Worm (Caenorhabditis elegans) whole organism, midembryonic: ENCODE results near the gene B0035.22.

Experiments used
- T22C8.4 ChIP-seq: fragments of 200-800 bp; sonication (Bioruptor generic); IDR thresholded peaks from 2 replicates; pipeline ENCODE4 v1.3.6; 2022; ENCODE audit warnings: missing genetic modification characterization, missing compliant biosample characterization
- cog-1 ChIP-seq: sonication (generic microtip); optimal IDR thresholded peaks from 2 replicates; lab custom pipeline; 2016; ENCODE audit warnings: missing genetic modification characterization, missing compliant biosample characterization
- flt-1 ChIP-seq: fragments of 200-800 bp; sonication (Bioruptor generic); IDR thresholded peaks from 2 replicates; pipeline ENCODE4 v1.3.6; 2022; ENCODE audit warnings: missing genetic modification characterization, missing compliant biosample characterization
- klf-2 ChIP-seq: fragments of 200-800 bp; sonication (Bioruptor generic); conservative IDR thresholded peaks from 2 replicates; pipeline ENCODE4 v1.3.6; 2022; ENCODE audit warnings: missing genetic modification reagents, missing genetic modification characterization, missing compliant biosample characterization
- med-1 ChIP-seq: sonication (generic microtip); optimal IDR thresholded peaks from 2 replicates; lab custom pipeline; 2017; ENCODE audit warnings: missing genetic modification characterization, mild to moderate bottlenecking, missing compliant biosample characterization, antibody characterized with exemption, missing genetic modification reagents; ENCODE audit not compliant: insufficient read depth
- ref-1 ChIP-seq: fragments of 200-800 bp; sonication (Bioruptor generic); conservative IDR thresholded peaks from 2 replicates; pipeline ENCODE4 v1.3.6; 2022; ENCODE audit warnings: missing genetic modification reagents, missing genetic modification characterization, missing compliant biosample characterization
- tab-1 ChIP-seq: fragments of 200-800 bp; sonication (Bioruptor generic); IDR thresholded peaks from 2 replicates; pipeline ENCODE4 v1.3.6; 2022; ENCODE audit warnings: missing genetic modification characterization, missing compliant biosample characterization
- ztf-23 ChIP-seq: fragments of 200-800 bp; sonication (Bioruptor generic); IDR thresholded peaks from 2 replicates; pipeline ENCODE4 v1.3.6; 2022; ENCODE audit warnings: missing genetic modification reagents, missing genetic modification characterization, missing compliant biosample characterization
- ztf-29 ChIP-seq: fragments of 200-800 bp; sonication (Bioruptor generic); IDR thresholded peaks from 2 replicates; pipeline ENCODE4 v1.3.6; 2022; ENCODE audit warnings: missing genetic modification reagents, missing genetic modification characterization, missing compliant biosample characterization

B0035.22 gene

DNA sequence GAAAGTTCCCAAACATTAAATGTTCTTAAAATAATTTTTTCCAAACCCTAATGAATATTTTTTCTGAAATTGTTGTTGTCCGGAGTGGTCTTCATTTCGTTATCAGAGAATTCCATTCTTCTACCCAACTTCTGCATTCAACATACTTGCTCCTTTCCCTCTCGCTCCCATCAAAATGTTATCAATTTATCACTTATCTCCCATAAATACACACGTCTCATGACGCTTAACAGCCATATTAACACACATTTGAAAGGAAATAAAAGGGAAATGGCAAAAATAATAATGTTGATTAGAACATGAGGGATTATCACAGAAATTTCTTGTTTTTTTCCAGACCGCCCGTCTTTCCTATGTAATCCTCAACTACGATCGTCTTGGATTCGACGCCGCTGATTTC is 26.0 kb upstream of the B0035.22 start:
- no peak for TF ChIP-seq tab-1 (GFP tag; lab: Robert Waterston, UW)
- no peak for TF ChIP-seq ref-1
- TF ChIP-seq flt-1: no peak
- no peak for TF ChIP-seq ztf-23
- TF ChIP-seq cog-1: no peak
- TF ChIP-seq ztf-29 (GFP tag; lab: Robert Waterston, UW): no peak
- TF ChIP-seq klf-2 (GFP tag; lab: Robert Waterston, UW): no peak
- no peak for TF ChIP-seq med-1 (GFP tag; lab: Kevin White, UChicago)
- TF ChIP-seq T22C8.4 (GFP tag; lab: Robert Waterston, UW): no peak

DNA sequence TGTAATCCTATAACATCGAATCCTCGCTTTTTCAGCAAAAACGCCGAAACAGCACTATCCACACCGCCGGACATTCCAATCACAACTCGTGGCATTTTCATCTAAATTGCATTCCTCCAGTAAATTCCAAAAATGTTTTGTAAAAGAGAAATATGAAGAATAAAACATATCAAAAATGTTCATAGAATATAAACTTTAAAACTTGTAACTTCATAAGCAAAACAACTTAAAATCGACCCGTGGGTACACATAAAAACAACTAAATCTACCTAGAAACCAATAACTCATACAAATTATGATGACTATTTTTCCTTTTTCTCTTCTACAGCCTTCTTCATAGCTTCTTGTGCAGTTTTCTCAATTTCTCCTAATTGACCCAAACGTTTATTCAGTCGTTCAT is 18.2 kb upstream of the B0035.22 start, which contains the start of gene mttu-1:
mttu-1 (minus strand) TSS at position 101 of the 400 bp plus-strand sequence.
- TF ChIP-seq ref-1 (no peak), med-1 (GFP tag; lab: Kevin White, UChicago) (no peak), ztf-29 (GFP tag; lab: Robert Waterston, UW) (no peak), tab-1 (GFP tag; lab: Robert Waterston, UW) (no peak), ztf-23 (no peak), cog-1 (no peak)

DNA sequence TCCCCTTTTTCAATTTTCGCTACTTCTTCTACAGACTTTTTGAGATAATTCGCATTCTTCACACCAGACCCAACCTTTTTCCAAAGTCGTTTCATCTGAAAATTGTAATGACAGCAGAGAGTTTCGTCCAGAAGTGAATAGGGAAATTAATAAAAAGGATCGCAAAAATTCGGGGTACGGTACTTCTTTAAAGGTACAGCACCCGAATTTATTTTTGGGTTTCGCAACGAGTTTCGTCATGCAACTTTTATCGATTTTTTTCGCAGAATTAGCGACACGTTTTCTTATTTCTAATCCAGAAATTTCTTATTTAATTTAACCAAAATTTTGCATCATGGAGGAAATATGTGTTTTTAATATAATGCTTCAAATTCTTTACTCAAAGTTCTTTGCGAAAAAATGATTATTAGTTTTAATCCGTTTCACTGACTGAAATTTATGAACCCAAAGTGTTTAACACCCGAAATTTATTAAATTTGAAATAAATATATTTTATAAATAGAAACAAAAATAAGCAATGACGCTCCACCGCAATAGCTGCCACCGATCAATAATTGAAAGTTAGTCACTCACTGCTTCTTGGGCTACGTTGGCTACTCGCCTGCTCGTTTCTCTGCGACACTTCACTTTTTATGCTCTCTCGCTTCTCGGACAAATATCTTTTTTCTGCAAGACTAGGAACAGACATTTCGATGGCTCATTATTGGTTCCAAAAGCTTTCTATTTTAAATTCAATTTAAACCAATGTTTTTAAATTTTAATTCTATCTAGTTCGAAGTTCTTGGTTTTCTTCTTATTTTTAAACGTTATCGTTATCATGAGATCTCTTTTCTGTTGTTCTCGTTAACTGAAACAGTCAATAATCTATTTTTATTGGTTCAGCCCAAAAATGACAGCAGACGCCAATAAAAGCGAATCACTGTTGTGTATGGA is 16.5 kb upstream of the B0035.22 start, which contains the start of the genes B0035.15 and dnj-1:
B0035.15 (minus strand) TSS at position 99 of the 933 bp plus-strand sequence.
dnj-1 (plus strand) TSS at position 883 of the 933 bp plus-strand sequence.
- TF ChIP-seq cog-1 (no peak), T22C8.4 (GFP tag; lab: Robert Waterston, UW) (peak; percentile 63)

DNA sequence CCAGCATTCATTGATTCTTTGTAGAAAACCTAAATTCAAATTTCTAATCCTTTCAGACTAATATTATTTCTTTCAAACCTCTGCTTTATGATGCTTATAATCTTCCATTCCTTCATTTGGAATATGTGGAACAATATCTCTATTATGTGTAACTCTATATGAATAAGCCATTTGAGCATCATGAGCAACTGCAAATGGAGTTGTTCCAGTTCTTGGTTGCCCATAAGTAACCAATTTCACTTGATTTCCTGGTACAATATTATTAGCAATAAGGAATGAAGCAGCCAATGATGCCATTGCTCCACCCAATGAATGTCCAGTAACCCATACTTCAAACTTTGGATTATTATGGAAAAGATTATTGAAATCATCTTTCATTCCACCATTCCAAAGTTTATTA is 10.0 kb upstream of the B0035.22 start:
- TF ChIP-seq klf-2 (GFP tag; lab: Robert Waterston, UW) (no peak), ref-1 (no peak), tab-1 (GFP tag; lab: Robert Waterston, UW) (no peak), cog-1 (no peak), T22C8.4 (GFP tag; lab: Robert Waterston, UW) (no peak), med-1 (GFP tag; lab: Kevin White, UChicago) (no peak), ztf-29 (GFP tag; lab: Robert Waterston, UW) (no peak), flt-1 (no peak), ztf-23 (no peak)

DNA sequence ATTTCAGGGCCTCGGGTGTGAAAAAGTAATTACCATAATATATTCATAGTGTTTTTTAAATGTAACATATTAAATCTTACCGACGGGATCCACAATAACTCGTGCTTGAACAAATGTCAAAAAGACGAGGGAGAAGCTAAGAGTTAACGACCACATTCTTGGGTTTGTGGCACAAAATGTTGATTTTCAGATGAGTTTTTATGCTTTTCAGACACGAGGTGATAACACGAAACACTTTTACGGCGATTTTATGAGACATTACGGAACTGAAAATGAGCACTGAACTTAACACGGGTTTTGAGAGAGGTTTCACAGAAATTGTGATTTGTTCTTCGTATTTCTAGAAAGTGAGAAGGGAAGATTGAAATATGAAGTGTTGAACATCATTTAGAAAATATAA is 8.4 kb upstream of the B0035.22 start, which contains the start of gene B0035.13:
B0035.13 (minus strand) TSS at position 173 of the 400 bp plus-strand sequence.
- no peak for TF ChIP-seq klf-2 (GFP tag; lab: Robert Waterston, UW)
- TF ChIP-seq T22C8.4 (GFP tag; lab: Robert Waterston, UW): no peak
- TF ChIP-seq ztf-29 (GFP tag; lab: Robert Waterston, UW): no peak
- no peak for TF ChIP-seq med-1 (GFP tag; lab: Kevin White, UChicago)
- TF ChIP-seq ztf-23: no peak
- no peak for TF ChIP-seq ref-1
- TF ChIP-seq tab-1 (GFP tag; lab: Robert Waterston, UW): no peak
- TF ChIP-seq flt-1: no peak
- no peak for TF ChIP-seq cog-1

DNA sequence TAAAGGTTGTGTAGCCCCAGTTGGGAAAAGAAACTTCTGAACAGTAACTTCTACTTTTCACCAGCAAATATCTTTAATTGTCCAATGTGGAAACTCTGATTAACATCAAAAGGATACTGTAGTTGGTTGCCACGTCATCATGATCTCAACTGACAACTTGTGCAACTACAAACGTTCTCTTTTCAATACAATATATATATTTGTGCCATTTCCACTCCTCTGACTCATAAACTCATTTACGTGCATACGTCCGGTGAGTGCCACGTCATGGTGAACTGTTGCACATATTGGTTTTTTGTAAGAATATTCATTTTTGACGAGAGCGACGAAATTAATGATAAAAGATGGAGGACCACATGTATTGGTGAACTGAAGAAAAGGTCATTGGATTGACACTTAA is 7.2 kb upstream of the B0035.22 start:
- TF ChIP-seq cog-1 (no peak), T22C8.4 (GFP tag; lab: Robert Waterston, UW) (no peak)

DNA sequence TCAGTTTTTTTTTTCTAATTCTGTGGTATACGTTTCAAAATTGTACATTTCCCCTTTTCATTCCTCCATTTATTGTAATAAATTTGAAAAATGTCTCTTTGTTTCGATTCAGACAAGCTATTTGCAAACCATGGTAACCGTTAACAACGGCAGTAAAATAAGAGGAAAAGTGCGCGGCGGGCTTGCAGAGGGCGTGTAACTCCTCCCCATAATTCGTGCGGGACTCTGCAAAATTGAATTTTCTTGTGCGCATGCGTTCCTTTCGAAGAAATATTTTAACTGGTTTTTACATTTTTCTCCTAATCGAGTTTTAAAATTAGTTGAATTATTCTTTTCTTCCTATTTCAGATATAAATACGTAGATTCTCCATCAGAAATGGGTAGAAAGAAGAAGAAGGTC is 4.3 kb upstream of the B0035.22 start, which contains the start of gene znf-207:
znf-207 (plus strand) TSS at position 349 of the 400 bp plus-strand sequence.
- no peak for TF ChIP-seq T22C8.4 (GFP tag; lab: Robert Waterston, UW)
- no peak for TF ChIP-seq ztf-29 (GFP tag; lab: Robert Waterston, UW)
- TF ChIP-seq ref-1: 0 out of 2 replicates have a peak, but pooled peaks have one; percentile 5
- TF ChIP-seq flt-1: peak; percentile 66
- 0 out of 2 replicates have a peak, but pooled peaks have one; percentile 64 for TF ChIP-seq ztf-23
- no peak for TF ChIP-seq cog-1
- TF ChIP-seq klf-2 (GFP tag; lab: Robert Waterston, UW): 0 out of 2 replicates have a peak, but pooled peaks have one; percentile 31
- peak; percentile 55; the same call in 1 of the 2 replicates for TF ChIP-seq tab-1 (GFP tag; lab: Robert Waterston, UW)
- peak; percentile 72 for TF ChIP-seq med-1 (GFP tag; lab: Kevin White, UChicago)

DNA sequence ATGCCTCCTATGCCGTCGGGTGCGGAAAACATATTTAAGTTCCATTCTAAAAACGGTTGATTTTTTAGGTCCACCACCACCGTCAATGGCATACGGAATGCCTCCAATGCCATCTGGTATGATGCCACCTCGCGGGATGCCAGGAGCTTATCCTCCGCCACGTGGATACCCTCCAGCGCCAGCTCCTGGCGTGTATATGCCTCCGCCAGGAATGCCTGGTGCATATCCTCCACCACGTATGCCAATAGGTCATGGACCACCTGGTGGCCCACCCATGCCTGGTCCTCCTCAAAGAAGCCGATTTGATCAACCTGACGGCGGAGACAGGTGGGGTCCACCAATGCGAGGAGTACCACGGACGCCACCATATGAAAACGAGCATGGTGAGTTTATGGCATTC is 3.5 kb upstream of the B0035.22 start:
- TF ChIP-seq ztf-23 (no peak), tab-1 (GFP tag; lab: Robert Waterston, UW) (no peak), T22C8.4 (GFP tag; lab: Robert Waterston, UW) (no peak), ref-1 (no peak), klf-2 (GFP tag; lab: Robert Waterston, UW) (0 out of 2 replicates have a peak, but pooled peaks have one; percentile 49), med-1 (GFP tag; lab: Kevin White, UChicago) (no peak)

DNA sequence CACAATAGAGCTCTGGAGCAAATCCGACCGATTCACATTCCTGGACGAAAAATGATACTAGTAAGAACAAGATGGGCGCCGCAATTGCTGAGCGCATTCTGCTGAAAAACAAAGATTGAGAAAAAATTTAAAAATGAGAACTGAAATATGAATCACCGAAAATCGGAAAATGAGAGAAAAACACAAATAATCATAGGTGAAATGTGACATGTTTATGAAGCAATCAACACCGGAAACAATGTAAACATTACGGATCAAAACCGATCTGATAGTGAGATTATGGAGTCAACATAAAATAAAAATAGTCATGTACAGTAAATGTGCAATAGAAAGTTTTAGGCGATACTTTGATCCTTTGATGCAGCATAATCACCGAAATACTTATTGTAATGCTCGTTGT is 1.1 kb upstream of the B0035.22 start, which contains the start of gene dnj-2:
dnj-2 (minus strand) TSS at position 101 of the 400 bp plus-strand sequence.
- TF ChIP-seq med-1 (GFP tag; lab: Kevin White, UChicago) (no peak), flt-1 (no peak), ztf-23 (no peak), tab-1 (GFP tag; lab: Robert Waterston, UW) (no peak), cog-1 (no peak), klf-2 (GFP tag; lab: Robert Waterston, UW) (no peak), T22C8.4 (GFP tag; lab: Robert Waterston, UW) (no peak), ztf-29 (GFP tag; lab: Robert Waterston, UW) (no peak), ref-1 (no peak)

DNA sequence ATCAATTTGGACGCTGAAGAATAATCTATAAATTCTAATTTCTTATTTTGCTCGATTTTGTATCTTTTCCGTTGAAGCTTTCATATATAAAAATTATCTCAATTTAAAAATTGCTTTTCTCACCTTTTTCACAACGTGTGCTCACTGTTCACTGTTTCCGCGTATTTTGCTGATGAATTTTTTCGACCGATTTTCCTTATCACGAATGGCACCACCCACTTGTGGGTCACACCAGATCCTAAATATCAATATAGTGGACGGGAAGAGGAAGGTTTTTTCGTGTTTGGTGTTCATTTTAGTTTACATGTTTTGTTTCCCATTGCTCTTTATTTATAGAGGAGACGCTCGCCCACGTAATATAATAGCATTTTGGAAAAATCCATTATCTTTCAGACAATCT is 735 bp downstream of the B0035.22 start:
- TF ChIP-seq ztf-23: no peak
- no peak for TF ChIP-seq ref-1
- no peak for TF ChIP-seq T22C8.4 (GFP tag; lab: Robert Waterston, UW)
- no peak for TF ChIP-seq cog-1
- TF ChIP-seq tab-1 (GFP tag; lab: Robert Waterston, UW): no peak
- TF ChIP-seq flt-1: no peak
- TF ChIP-seq klf-2 (GFP tag; lab: Robert Waterston, UW): no peak
- TF ChIP-seq med-1 (GFP tag; lab: Kevin White, UChicago): no peak
- no peak for TF ChIP-seq ztf-29 (GFP tag; lab: Robert Waterston, UW)
